Fruit fly (Drosophila melanogaster) whole organism, embryonic: ENCODE results near the gene CG31687.

Source experiments
- Atf-2 ChIP-seq: fragments of 200-800 bp; sonication (Bioruptor generic); optimal IDR thresholded peaks from 2 replicates; lab custom pipeline; 2016; ENCODE audit warnings: missing biosample characterization, missing genetic modification characterization
- CG10209 ChIP-seq: fragments of 200-800 bp; sonication (Bioruptor generic); optimal IDR thresholded peaks from 3 replicates; lab custom pipeline; 2017; ENCODE audit warnings: missing biosample characterization, mild to moderate bottlenecking, missing genetic modification characterization, missing genetic modification reagents
- CG10274 ChIP-seq: fragments of 200-800 bp; sonication (Bioruptor generic); optimal IDR thresholded peaks from 3 replicates; lab custom pipeline; 2017; ENCODE audit warnings: missing biosample characterization, mild to moderate bottlenecking, missing genetic modification characterization
- CG10543 ChIP-seq: fragments of 200-800 bp; sonication (Bioruptor generic); optimal IDR thresholded peaks from 3 replicates; lab custom pipeline; 2017; ENCODE audit warnings: missing biosample characterization, mild to moderate bottlenecking, missing genetic modification characterization, moderate library complexity
- CG10565 ChIP-seq: fragments of 200-800 bp; sonication (Bioruptor generic); optimal IDR thresholded peaks from 3 replicates; lab custom pipeline; 2016; ENCODE audit warnings: missing biosample characterization, mild to moderate bottlenecking, missing genetic modification characterization
- CG11456 ChIP-seq: fragments of 200-800 bp; sonication (Bioruptor generic); IDR thresholded peaks from 3 replicates; pipeline ENCODE4 v1.3.6; 2022; ENCODE audit warnings: missing biosample characterization, missing genetic modification characterization
- CG12299 ChIP-seq: fragments of 200-800 bp; sonication (Bioruptor generic); optimal IDR thresholded peaks from 2 replicates; lab custom pipeline; 2018; ENCODE audit warnings: missing biosample characterization, mild to moderate bottlenecking, missing genetic modification characterization
- CG13424 ChIP-seq: fragments of 200-800 bp; sonication (Bioruptor generic); optimal IDR thresholded peaks from 2 replicates; lab custom pipeline; 2019; ENCODE audit warnings: missing biosample characterization, mild to moderate bottlenecking, missing genetic modification characterization, moderate library complexity
- CG15696 ChIP-seq: fragments of 200-800 bp; sonication (Bioruptor generic); optimal IDR thresholded peaks from 2 replicates; lab custom pipeline; 2019; ENCODE audit warnings: missing biosample characterization, mild to moderate bottlenecking, missing genetic modification characterization, moderate library complexity
- CG16813 ChIP-seq: fragments of 200-800 bp; sonication (Bioruptor generic); IDR thresholded peaks from 3 replicates; pipeline ENCODE4 v1.3.6; 2022; ENCODE audit warnings: missing biosample characterization, missing genetic modification characterization; ENCODE audit not compliant: partially characterized antibody
- CG17802 ChIP-seq: fragments of 200-800 bp; sonication (Bioruptor generic); optimal IDR thresholded peaks from 2 replicates; lab custom pipeline; 2018; ENCODE audit warnings: missing biosample characterization, mild to moderate bottlenecking, missing genetic modification characterization, moderate library complexity
- CG18599 ChIP-seq: fragments of 200-800 bp; sonication (Bioruptor generic); optimal IDR thresholded peaks from 3 replicates; lab custom pipeline; 2017; ENCODE audit warnings: missing biosample characterization, missing genetic modification characterization, mild to moderate bottlenecking, moderate library complexity, missing genetic modification reagents
- CG2199 ChIP-seq: fragments of 200-800 bp; sonication (Bioruptor generic); IDR thresholded peaks from 3 replicates; pipeline ENCODE4 v1.3.6; 2022; ENCODE audit warnings: missing biosample characterization, missing genetic modification characterization
- CG32772 ChIP-seq: fragments of 200-800 bp; sonication (Bioruptor generic); IDR thresholded peaks from 2 replicates; pipeline ENCODE4 v1.3.6; 2022; ENCODE audit warnings: missing biosample characterization, missing genetic modification characterization
- CG33557 ChIP-seq: fragments of 200-800 bp; sonication (Bioruptor generic); optimal IDR thresholded peaks from 2 replicates; lab custom pipeline; 2019; ENCODE audit warnings: missing biosample characterization, mild to moderate bottlenecking, missing genetic modification characterization, moderate library complexity
- CG34376 ChIP-seq: fragments of 200-800 bp; sonication (Bioruptor generic); optimal IDR thresholded peaks from 2 replicates; lab custom pipeline; 2018; ENCODE audit warnings: missing biosample characterization, mild to moderate bottlenecking, missing genetic modification characterization
- CG43689 ChIP-seq: fragments of 200-800 bp; sonication (Bioruptor generic); IDR thresholded peaks from 2 replicates; pipeline ENCODE4 v1.3.6; 2022; ENCODE audit warnings: missing biosample characterization, missing genetic modification characterization
- CG5245 ChIP-seq: fragments of 200-800 bp; sonication (Bioruptor generic); optimal IDR thresholded peaks from 3 replicates; lab custom pipeline; 2016; ENCODE audit warnings: missing biosample characterization, missing genetic modification characterization
- CG7745 ChIP-seq: fragments of 200-800 bp; sonication (Bioruptor generic); optimal IDR thresholded peaks from 2 replicates; lab custom pipeline; 2018; ENCODE audit warnings: missing biosample characterization, mild to moderate bottlenecking, missing genetic modification characterization, moderate library complexity
- CG8359 ChIP-seq: fragments of 200-800 bp; sonication (Bioruptor generic); optimal IDR thresholded peaks from 2 replicates; lab custom pipeline; 2017; ENCODE audit warnings: missing biosample characterization, mild to moderate bottlenecking, missing genetic modification characterization, borderline replicate concordance
- CG8388 ChIP-seq: fragments of 200-800 bp; sonication (Bioruptor generic); optimal IDR thresholded peaks from 2 replicates; lab custom pipeline; 2019; ENCODE audit warnings: missing biosample characterization, mild to moderate bottlenecking, missing genetic modification characterization, moderate library complexity
- CG8478 ChIP-seq: fragments of >200 bp; optimal IDR thresholded peaks from 2 replicates; lab custom pipeline; 2018
- Doc2 ChIP-seq: fragments of 200-800 bp; sonication (Bioruptor generic); IDR thresholded peaks from 2 replicates; pipeline ENCODE4 v1.3.6; 2022; ENCODE audit warnings: missing biosample characterization, missing genetic modification characterization
- E2f2 ChIP-seq: fragments of 200-800 bp; sonication (Bioruptor generic); IDR thresholded peaks from 2 replicates; pipeline ENCODE4 v1.3.6; 2022; ENCODE audit warnings: missing biosample characterization, missing genetic modification characterization
- Eip74EF ChIP-seq, 2 experiments: fragments of 200-800 bp in 1 of 2; fragments of >200 bp in 1 of 2; sonication (Bioruptor generic) in 1 of 2; optimal IDR thresholded peaks; 2 replicates each; lab custom pipeline; 2017 to 2019; ENCODE audit warnings: missing biosample characterization in 2 of 2, missing genetic modification characterization in 2 of 2, mild to moderate bottlenecking in 1 of 2, moderate library complexity in 1 of 2
- Fer1 ChIP-seq: fragments of 200-800 bp; sonication (Bioruptor generic); optimal IDR thresholded peaks from 2 replicates; lab custom pipeline; 2017; ENCODE audit warnings: missing biosample characterization, mild to moderate bottlenecking, missing genetic modification characterization
- Fer2 ChIP-seq: fragments of 200-800 bp; sonication (Bioruptor generic); optimal IDR thresholded peaks from 2 replicates; lab custom pipeline; 2018; ENCODE audit warnings: missing biosample characterization, mild to moderate bottlenecking, missing genetic modification characterization, moderate library complexity
- Kr ChIP-seq: fragments of 200-800 bp; sonication (Bioruptor generic); optimal IDR thresholded peaks from 2 replicates; lab custom pipeline; 2017; ENCODE audit warnings: missing biosample characterization, mild to moderate bottlenecking, missing genetic modification characterization
- Max ChIP-seq: fragments of 200-800 bp; sonication (Bioruptor generic); optimal IDR thresholded peaks from 2 replicates; lab custom pipeline; 2016; ENCODE audit warnings: missing biosample characterization, mild to moderate bottlenecking, missing genetic modification characterization
- NFAT ChIP-seq: fragments of 200-800 bp; sonication (Bioruptor generic); IDR thresholded peaks from 2 replicates; pipeline ENCODE4 v1.3.6; 2022; ENCODE audit warnings: missing biosample characterization, missing genetic modification characterization
- Spps ChIP-seq: fragments of 200-800 bp; sonication (Bioruptor generic); optimal IDR thresholded peaks from 2 replicates; lab custom pipeline; 2018; ENCODE audit warnings: missing biosample characterization, mild to moderate bottlenecking, missing genetic modification characterization
- ap ChIP-seq: fragments of 200-800 bp; sonication (Bioruptor generic); IDR thresholded peaks from 2 replicates; pipeline ENCODE4 v1.3.6; 2022; ENCODE audit warnings: missing biosample characterization, missing genetic modification characterization
- cato ChIP-seq: fragments of 200-800 bp; sonication (Bioruptor generic); optimal IDR thresholded peaks from 2 replicates; lab custom pipeline; 2016; ENCODE audit warnings: missing biosample characterization, missing genetic modification characterization, borderline replicate concordance
- crp ChIP-seq, 2 experiments: fragments of 200-800 bp; sonication (Bioruptor generic); optimal IDR thresholded peaks; 2 replicates in 1 of 2; 3 replicates in 1 of 2; lab custom pipeline; 2017; ENCODE audit warnings: missing biosample characterization in 2 of 2, missing genetic modification characterization in 2 of 2, mild to moderate bottlenecking in 1 of 2, moderate library complexity in 1 of 2
- disco-r ChIP-seq: fragments of 200-800 bp; sonication (Bioruptor generic); optimal IDR thresholded peaks from 2 replicates; lab custom pipeline; 2016; ENCODE audit warnings: missing biosample characterization, missing genetic modification characterization
- dm ChIP-seq: fragments of 200-800 bp; sonication (Bioruptor generic); optimal IDR thresholded peaks from 3 replicates; lab custom pipeline; 2016; ENCODE audit warnings: missing biosample characterization, missing genetic modification characterization
- fd96Cb ChIP-seq: fragments of 200-800 bp; sonication (Bioruptor generic); optimal IDR thresholded peaks from 2 replicates; lab custom pipeline; 2018; ENCODE audit warnings: missing biosample characterization, mild to moderate bottlenecking, missing genetic modification characterization, moderate library complexity
- her ChIP-seq: fragments of 200-800 bp; sonication (Bioruptor generic); optimal IDR thresholded peaks from 2 replicates; lab custom pipeline; 2016; ENCODE audit warnings: missing biosample characterization, missing genetic modification characterization
- jigr1 ChIP-seq: fragments of 200-800 bp; sonication (Bioruptor generic); IDR thresholded peaks from 3 replicates; pipeline ENCODE4 v1.3.6; 2022; ENCODE audit warnings: missing biosample characterization, missing genetic modification characterization
- maf-S ChIP-seq: fragments of 200-800 bp; sonication (Bioruptor generic); optimal IDR thresholded peaks from 2 replicates; lab custom pipeline; 2016; ENCODE audit warnings: missing biosample characterization, missing genetic modification characterization
- nerfin-1 ChIP-seq: fragments of 200-800 bp; sonication (Bioruptor generic); optimal IDR thresholded peaks from 3 replicates; lab custom pipeline; 2019; ENCODE audit warnings: missing biosample characterization, mild to moderate bottlenecking, missing genetic modification characterization, moderate library complexity
- onecut ChIP-seq: fragments of 200-800 bp; sonication (Bioruptor generic); IDR thresholded peaks from 2 replicates; pipeline ENCODE4 v1.3.6; 2022; ENCODE audit warnings: missing biosample characterization, missing genetic modification characterization
- org-1 ChIP-seq: fragments of 200-800 bp; sonication (Bioruptor generic); optimal IDR thresholded peaks from 2 replicates; lab custom pipeline; 2017; ENCODE audit warnings: missing biosample characterization, missing genetic modification characterization
- pho ChIP-seq: fragments of 200-800 bp; sonication (Bioruptor generic); optimal IDR thresholded peaks from 2 replicates; lab custom pipeline; 2016; ENCODE audit warnings: missing biosample characterization, missing genetic modification characterization
- prd ChIP-seq, 3 experiments: fragments of >200 bp in 2 of 3; fragments of 200-800 bp in 1 of 3; sonication (Bioruptor generic) in 1 of 3; optimal IDR thresholded peaks in 2 of 3; IDR thresholded peaks in 1 of 3; 2 replicates in 2 of 3; 3 replicates in 1 of 3; pipeline versions ENCODE4 v1.3.6 to Lab custom; 2017 to 2022; ENCODE audit warnings: missing biosample characterization in 1 of 3, missing genetic modification characterization in 1 of 3
- rib ChIP-seq: fragments of 200-800 bp; sonication (Bioruptor generic); IDR thresholded peaks from 2 replicates; pipeline ENCODE4 v1.3.6; 2022; ENCODE audit warnings: missing biosample characterization, missing genetic modification characterization
- ro ChIP-seq: fragments of 200-800 bp; sonication (Bioruptor generic); IDR thresholded peaks from 2 replicates; pipeline ENCODE4 v1.3.6; 2022; ENCODE audit warnings: missing biosample characterization, missing genetic modification characterization
- slp2 ChIP-seq: fragments of 200-800 bp; sonication (Bioruptor generic); optimal IDR thresholded peaks from 2 replicates; lab custom pipeline; 2016; ENCODE audit warnings: missing biosample characterization, missing genetic modification characterization
- tna ChIP-seq: fragments of 200-800 bp; sonication (Bioruptor generic); IDR thresholded peaks from 2 replicates; pipeline ENCODE4 v1.3.6; 2022; ENCODE audit warnings: missing biosample characterization, missing genetic modification characterization; ENCODE audit not compliant: partially characterized antibody
- trh ChIP-seq: fragments of 200-800 bp; sonication (Bioruptor generic); optimal IDR thresholded peaks from 2 replicates; lab custom pipeline; 2016; ENCODE audit warnings: missing biosample characterization, missing genetic modification characterization

CG31687 gene

DNA sequence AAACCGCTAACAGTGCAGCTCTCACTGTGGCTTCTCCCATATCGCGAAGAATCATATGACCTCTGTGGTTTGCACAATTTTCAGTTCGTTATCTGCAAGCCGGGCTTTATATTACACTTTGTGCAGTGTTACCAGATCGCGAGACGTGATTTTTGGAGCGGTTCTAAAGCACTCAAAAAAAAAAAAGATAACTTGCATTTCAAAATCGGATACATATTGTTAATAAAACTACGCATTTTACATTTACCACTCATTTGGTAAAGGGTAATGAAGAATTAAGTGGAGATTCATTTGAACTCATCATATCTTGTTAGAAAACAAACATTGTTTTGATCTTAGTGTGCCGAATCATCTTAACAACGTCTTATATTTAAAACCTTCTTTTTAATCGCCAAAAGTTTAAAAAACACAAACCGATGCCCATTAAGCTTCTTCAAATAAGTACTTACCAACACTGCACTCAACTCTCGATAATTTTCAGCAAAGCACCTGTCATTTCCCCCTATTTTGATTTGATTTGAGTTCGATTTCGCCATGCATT, 13.4 kb downstream of the CG31687 start, which contains the start of gene CG2493 (continued):
- TF ChIP-seq Fer1 (GFP tag; lab: Kevin White, UChicago), result peak; percentile 45
- TF ChIP-seq CG32772 (GFP tag; lab: Robert Waterston, UW), result no peak
- no peak for TF ChIP-seq slp2
- no peak for TF ChIP-seq CG5245 (GFP tag; lab: Kevin White, UChicago)
- no peak for TF ChIP-seq CG8388 (GFP tag; lab: Kevin White, UChicago)
- TF ChIP-seq fd96Cb (tag; lab: Kevin White, UChicago), result peak; percentile 6
- 0 out of 3 replicates have a peak, but pooled peaks have one; percentile 7 for TF ChIP-seq CG11456 (GFP tag; lab: Robert Waterston, UW)
- no peak for TF ChIP-seq CG34376 (GFP tag; lab: Kevin White, UChicago)
- TF ChIP-seq pho (GFP tag; lab: Kevin White, UChicago), result no peak
- no peak for TF ChIP-seq CG10543 (GFP tag; lab: Kevin White, UChicago)
- no peak for TF ChIP-seq CG2199 (GFP tag; lab: Robert Waterston, UW)
- TF ChIP-seq E2f2 (GFP tag; lab: Robert Waterston, UW), result peak; percentile 83
- peak; percentile 3 for TF ChIP-seq nerfin-1 (tag; lab: Kevin White, UChicago)
- no peak for TF ChIP-seq CG8478 (lab: Kevin White, UChicago)
- no peak for TF ChIP-seq rib (GFP tag; lab: Robert Waterston, UW)
- TF ChIP-seq onecut (GFP tag; lab: Robert Waterston, UW), result no peak
- no peak for TF ChIP-seq CG10274 (GFP tag; lab: Kevin White, UChicago)
- no peak for TF ChIP-seq trh (GFP tag; lab: Kevin White, UChicago)
- TF ChIP-seq tna (GFP tag; lab: Robert Waterston, UW), result no peak
- TF ChIP-seq CG33557 (GFP tag; lab: Kevin White, UChicago), result no peak
- TF ChIP-seq Eip74EF (GFP tag; optimal IDR thresholded peaks at IDR 0.05; lab: Kevin White, UChicago), result no peak
- TF ChIP-seq CG7745 (tag; lab: Kevin White, UChicago), result no peak
- peak; percentile 5 for TF ChIP-seq Spps (tag; lab: Kevin White, UChicago)
- TF ChIP-seq CG12299 (tag; lab: Kevin White, UChicago), result no peak
- TF ChIP-seq CG17802 (tag; lab: Kevin White, UChicago), result no peak
- TF ChIP-seq NFAT (GFP tag; lab: Robert Waterston, UW), result no peak; the same call in 1 of the 2 replicates
- peak; percentile 33 for TF ChIP-seq CG18599 (GFP tag; lab: Kevin White, UChicago)
- TF ChIP-seq crp (GFP tag; optimal IDR thresholded peaks at IDR 0.05; lab: Kevin White, UChicago), result no peak
- TF ChIP-seq maf-S (GFP tag; lab: Kevin White, UChicago), result no peak
- no peak for TF ChIP-seq CG10565 (GFP tag; lab: Kevin White, UChicago)
- no peak for TF ChIP-seq Atf-2 (GFP tag; lab: Kevin White, UChicago)
- TF ChIP-seq disco-r (GFP tag; lab: Kevin White, UChicago), result no peak
- no peak for TF ChIP-seq her (GFP tag; lab: Kevin White, UChicago)
- TF ChIP-seq Max (GFP tag; lab: Kevin White, UChicago), result no peak
- no peak for TF ChIP-seq Doc2 (GFP tag; lab: Robert Waterston, UW)
- no peak for TF ChIP-seq org-1
- TF ChIP-seq CG43689 (GFP tag; lab: Robert Waterston, UW), result no peak
- TF ChIP-seq Kr (GFP tag; lab: Kevin White, UChicago), result no peak
- no peak for TF ChIP-seq ap (GFP tag; lab: Robert Waterston, UW)
- no peak for TF ChIP-seq CG13424
- peak; percentile 26 for TF ChIP-seq CG15696 (tag; lab: Kevin White, UChicago)
- TF ChIP-seq jigr1 (GFP tag; lab: Robert Waterston, UW), result no peak
- TF ChIP-seq prd (optimal IDR thresholded peaks at IDR 0.05; lab: Kevin White, UChicago), result no peak
- peak; percentile 42; the same call in 1 of the 3 replicates for TF ChIP-seq prd (GFP tag; IDR thresholded peaks at IDR 0.05; lab: Robert Waterston, UW)
- TF ChIP-seq cato (GFP tag; lab: Kevin White, UChicago), result no peak
- TF ChIP-seq dm (GFP tag; lab: Kevin White, UChicago), result no peak
- TF ChIP-seq CG10209 (GFP tag; lab: Kevin White, UChicago), result no peak
- no peak for TF ChIP-seq CG16813 (GFP tag; lab: Robert Waterston, UW)
- TF ChIP-seq ro (GFP tag; lab: Robert Waterston, UW), result no peak
- no peak for TF ChIP-seq Fer2 (tag; lab: Kevin White, UChicago)
- no peak for TF ChIP-seq CG8359 (GFP tag; lab: Kevin White, UChicago)
